Worm (Caenorhabditis elegans) whole organism, midembryonic: ENCODE results near the gene lnp-1.

Source experiments
- T22C8.4 ChIP-seq: fragments of 200-800 bp; sonication (Bioruptor generic); IDR thresholded peaks from 2 replicates; pipeline ENCODE4 v1.3.6; 2022; ENCODE audit warnings: missing genetic modification characterization, missing compliant biosample characterization
- cog-1 ChIP-seq: sonication (generic microtip); optimal IDR thresholded peaks from 2 replicates; lab custom pipeline; 2016; ENCODE audit warnings: missing genetic modification characterization, missing compliant biosample characterization
- flt-1 ChIP-seq: fragments of 200-800 bp; sonication (Bioruptor generic); IDR thresholded peaks from 2 replicates; pipeline ENCODE4 v1.3.6; 2022; ENCODE audit warnings: missing genetic modification characterization, missing compliant biosample characterization
- klf-2 ChIP-seq: fragments of 200-800 bp; sonication (Bioruptor generic); conservative IDR thresholded peaks from 2 replicates; pipeline ENCODE4 v1.3.6; 2022; ENCODE audit warnings: missing genetic modification reagents, missing genetic modification characterization, missing compliant biosample characterization
- med-1 ChIP-seq: sonication (generic microtip); optimal IDR thresholded peaks from 2 replicates; lab custom pipeline; 2017; ENCODE audit warnings: missing genetic modification characterization, mild to moderate bottlenecking, missing compliant biosample characterization, antibody characterized with exemption, missing genetic modification reagents; ENCODE audit not compliant: insufficient read depth
- ref-1 ChIP-seq: fragments of 200-800 bp; sonication (Bioruptor generic); conservative IDR thresholded peaks from 2 replicates; pipeline ENCODE4 v1.3.6; 2022; ENCODE audit warnings: missing genetic modification reagents, missing genetic modification characterization, missing compliant biosample characterization
- tab-1 ChIP-seq: fragments of 200-800 bp; sonication (Bioruptor generic); IDR thresholded peaks from 2 replicates; pipeline ENCODE4 v1.3.6; 2022; ENCODE audit warnings: missing genetic modification characterization, missing compliant biosample characterization
- ztf-23 ChIP-seq: fragments of 200-800 bp; sonication (Bioruptor generic); IDR thresholded peaks from 2 replicates; pipeline ENCODE4 v1.3.6; 2022; ENCODE audit warnings: missing genetic modification reagents, missing genetic modification characterization, missing compliant biosample characterization
- ztf-29 ChIP-seq: fragments of 200-800 bp; sonication (Bioruptor generic); IDR thresholded peaks from 2 replicates; pipeline ENCODE4 v1.3.6; 2022; ENCODE audit warnings: missing genetic modification reagents, missing genetic modification characterization, missing compliant biosample characterization

The lnp-1 gene

ce11 chrX:4609635-4610034 is 21.1 kb downstream of the lnp-1 start:
- no peak for TF ChIP-seq klf-2
- no peak for TF ChIP-seq flt-1
- TF ChIP-seq med-1 (GFP tag; lab: Kevin White, UChicago) = no peak
- TF ChIP-seq cog-1 (tag; lab: Kevin White, UChicago) = no peak
- TF ChIP-seq tab-1 = no peak
- no peak for TF ChIP-seq ztf-23 (GFP tag; lab: Robert Waterston, UW)
- no peak for TF ChIP-seq ref-1 (GFP tag; lab: Robert Waterston, UW)
- no peak for TF ChIP-seq T22C8.4
- no peak for TF ChIP-seq ztf-29 (GFP tag; lab: Robert Waterston, UW)

- TF ChIP-seq ztf-29 (GFP tag; lab: Robert Waterston, UW) (no peak), flt-1 (no peak), klf-2 (no peak), tab-1 (no peak), ztf-23 (GFP tag; lab: Robert Waterston, UW) (no peak), ref-1 (GFP tag; lab: Robert Waterston, UW) (no peak), med-1 (GFP tag; lab: Kevin White, UChicago) (no peak), T22C8.4 (no peak), cog-1 (tag; lab: Kevin White, UChicago) (no peak)
These were observed 26.5 kb downstream of the lnp-1 start for ce11 chrX:4615034-4615433.

ce11 chrX:4616832-4617231 is 28.3 kb downstream of the lnp-1 start:
- TF ChIP-seq cog-1 (tag; lab: Kevin White, UChicago) (peak; percentile 20), flt-1 (0 out of 2 replicates have a peak, but pooled peaks have one; percentile 55), med-1 (GFP tag; lab: Kevin White, UChicago) (no peak)

ce11 chrX:4619582-4619981 is 31.0 kb downstream of the lnp-1 start, which contains the start of gene pqn-65:
TSS of gene pqn-65 (minus strand) at chrX:4619635.
- TF ChIP-seq med-1 (GFP tag; lab: Kevin White, UChicago) (no peak), flt-1 (no peak), T22C8.4 (no peak), klf-2 (no peak), ztf-23 (GFP tag; lab: Robert Waterston, UW) (no peak), ref-1 (GFP tag; lab: Robert Waterston, UW) (no peak), cog-1 (tag; lab: Kevin White, UChicago) (no peak), tab-1 (no peak), ztf-29 (GFP tag; lab: Robert Waterston, UW) (no peak)

ce11 chrX:4620019-4620418 is 31.5 kb downstream of the lnp-1 start:
- TF ChIP-seq med-1 (GFP tag; lab: Kevin White, UChicago) (no peak), flt-1 (no peak), klf-2 (no peak), tab-1 (no peak), ztf-23 (GFP tag; lab: Robert Waterston, UW) (no peak), ref-1 (GFP tag; lab: Robert Waterston, UW) (no peak), cog-1 (tag; lab: Kevin White, UChicago) (no peak), ztf-29 (GFP tag; lab: Robert Waterston, UW) (no peak), T22C8.4 (no peak)

- TF ChIP-seq flt-1 = no peak
- TF ChIP-seq T22C8.4 = no peak
- no peak for TF ChIP-seq med-1 (GFP tag; lab: Kevin White, UChicago)
- TF ChIP-seq ztf-23 (GFP tag; lab: Robert Waterston, UW) = no peak
- TF ChIP-seq ztf-29 (GFP tag; lab: Robert Waterston, UW) = no peak
- TF ChIP-seq tab-1 = no peak
- no peak for TF ChIP-seq klf-2
- TF ChIP-seq cog-1 (tag; lab: Kevin White, UChicago) = no peak
- TF ChIP-seq ref-1 (GFP tag; lab: Robert Waterston, UW) = no peak
These were observed 33.5 kb downstream of the lnp-1 start, which contains the start of gene C46C11.3 for ce11 chrX:4622024-4622423. TSS of gene C46C11.3 (plus strand) at chrX:4622324.

- TF ChIP-seq flt-1 = no peak
- no peak for TF ChIP-seq ztf-29 (GFP tag; lab: Robert Waterston, UW)
- TF ChIP-seq klf-2 = no peak
- TF ChIP-seq med-1 (GFP tag; lab: Kevin White, UChicago) = no peak
- TF ChIP-seq ztf-23 (GFP tag; lab: Robert Waterston, UW) = no peak
- TF ChIP-seq cog-1 (tag; lab: Kevin White, UChicago) = no peak
- no peak for TF ChIP-seq tab-1
- no peak for TF ChIP-seq ref-1 (GFP tag; lab: Robert Waterston, UW)
- TF ChIP-seq T22C8.4 = no peak
These were observed 35.1 kb downstream of the lnp-1 start for ce11 chrX:4623707-4624106.

ce11 chrX:4625080-4625479 is 36.5 kb downstream of the lnp-1 start:
- TF ChIP-seq med-1 (GFP tag; lab: Kevin White, UChicago) (no peak), cog-1 (tag; lab: Kevin White, UChicago) (no peak), ztf-23 (GFP tag; lab: Robert Waterston, UW) (no peak), tab-1 (no peak), klf-2 (no peak), T22C8.4 (no peak), ref-1 (GFP tag; lab: Robert Waterston, UW) (no peak), ztf-29 (GFP tag; lab: Robert Waterston, UW) (no peak), flt-1 (no peak)

ce11 chrX:4626891-4627290 is 38.3 kb downstream of the lnp-1 start:
- no peak for TF ChIP-seq ztf-23 (GFP tag; lab: Robert Waterston, UW)
- no peak for TF ChIP-seq T22C8.4
- TF ChIP-seq ztf-29 (GFP tag; lab: Robert Waterston, UW) = no peak
- no peak for TF ChIP-seq ref-1 (GFP tag; lab: Robert Waterston, UW)
- no peak for TF ChIP-seq tab-1
- TF ChIP-seq med-1 (GFP tag; lab: Kevin White, UChicago) = no peak
- no peak for TF ChIP-seq klf-2
- TF ChIP-seq flt-1 = no peak
- TF ChIP-seq cog-1 (tag; lab: Kevin White, UChicago) = no peak

- TF ChIP-seq ref-1 (GFP tag; lab: Robert Waterston, UW) = no peak
- no peak for TF ChIP-seq klf-2
- no peak for TF ChIP-seq flt-1
- TF ChIP-seq T22C8.4 = no peak
- TF ChIP-seq cog-1 (tag; lab: Kevin White, UChicago) = no peak
- TF ChIP-seq ztf-23 (GFP tag; lab: Robert Waterston, UW) = no peak
These were observed 39.8 kb downstream of the lnp-1 start for ce11 chrX:4628350-4628749.
